Worm (Caenorhabditis elegans) whole organism, L2 larva: ENCODE data around the gene K01A2.5.

Source experiments
- alr-1 ChIP-seq: fragments of 150-350 bp; optimal IDR thresholded peaks from 2 replicates; lab custom pipeline; 2014; ENCODE audit warnings: missing biosample characterization, missing genetic modification characterization
- mdl-1 ChIP-seq, 2 experiments: fragments of 150-350 bp in 1 of 2; sonication (generic microtip) in 1 of 2; optimal IDR thresholded peaks; 2 replicates each; lab custom pipeline; 2017; ENCODE audit warnings: missing biosample characterization in 2 of 2, missing genetic modification characterization in 2 of 2
- nhr-11 ChIP-seq: fragments of 150-350 bp; optimal IDR thresholded peaks from 2 replicates; lab custom pipeline; 2014; ENCODE audit warnings: missing biosample characterization, missing genetic modification characterization
- nhr-77 ChIP-seq: fragments of 150-350 bp; optimal IDR thresholded peaks from 2 replicates; lab custom pipeline; 2014; ENCODE audit warnings: missing biosample characterization, missing genetic modification characterization
- snpc-4 ChIP-seq: fragments of 150-350 bp; optimal IDR thresholded peaks from 2 replicates; lab custom pipeline; 2014; ENCODE audit warnings: missing biosample characterization, missing genetic modification characterization
- unc-39 ChIP-seq: fragments of 150-350 bp; optimal IDR thresholded peaks from 2 replicates; lab custom pipeline; 2014; ENCODE audit warnings: missing biosample characterization, missing genetic modification characterization

DNA sequence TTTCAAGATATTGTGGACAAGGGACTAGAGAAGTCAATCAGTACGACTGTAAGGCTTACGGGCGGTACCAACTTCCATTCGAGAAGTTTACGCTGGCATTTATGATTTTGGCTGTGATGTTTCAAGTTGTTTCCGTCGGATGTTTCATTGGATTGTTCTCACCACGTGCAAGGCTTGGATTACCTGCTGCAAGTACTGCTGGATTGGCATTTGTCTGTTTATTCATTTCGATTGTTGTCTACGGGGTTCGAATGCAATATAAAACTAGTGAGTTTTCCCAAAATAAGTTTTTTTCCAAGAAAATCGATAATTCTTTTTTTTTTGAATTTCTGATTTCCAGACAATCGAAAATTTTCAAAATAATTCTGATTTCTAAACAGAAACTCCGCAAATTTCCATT is 39.6 kb downstream of the K01A2.5 start:
- TF ChIP-seq unc-39 (tag; lab: Kevin White, UChicago) (no peak), nhr-11 (no peak), nhr-77 (no peak), snpc-4 (tag; lab: Kevin White, UChicago) (no peak), mdl-1 (tag; optimal IDR thresholded peaks at IDR 0.05; lab: Kevin White, UChicago) (no peak), alr-1 (tag; lab: Kevin White, UChicago) (no peak)
